Worm (Caenorhabditis elegans): ENCODE data around the gene ergi-2.

ergi-2 gene

ce11 chrX:15027997-15028396, 20.9 kb upstream of the ergi-2 start:
- no peak for TF ChIP-seq unc-62 (GFP tag; optimal IDR thresholded peaks at IDR 0.05)

- TF ChIP-seq unc-62 (GFP tag; optimal IDR thresholded peaks at IDR 0.05), result no peak
Observed at ce11 chrX:15027566-15027965, 20.5 kb upstream of the ergi-2 start.

ce11 chrX:15026008-15026407, 18.9 kb upstream of the ergi-2 start, which contains the start of gene seb-3:
Gene seb-3, plus strand, starts transcription at chrX:15026308.
- no peak for TF ChIP-seq unc-62 (GFP tag; optimal IDR thresholded peaks at IDR 0.05)

ce11 chrX:15016102-15016501, 9.0 kb upstream of the ergi-2 start:
- no peak for TF ChIP-seq unc-62 (GFP tag; optimal IDR thresholded peaks at IDR 0.05)

ce11 chrX:15013941-15014453, 6.9 kb upstream of the ergi-2 start:
- no peak for TF ChIP-seq unc-62 (GFP tag; optimal IDR thresholded peaks at IDR 0.05)

- no peak for TF ChIP-seq unc-62 (GFP tag; optimal IDR thresholded peaks at IDR 0.05)
Observed at ce11 chrX:15011526-15012274, 4.6 kb upstream of the ergi-2 start.

ce11 chrX:15010941-15011340, 3.8 kb upstream of the ergi-2 start:
- TF ChIP-seq unc-62 (GFP tag; optimal IDR thresholded peaks at IDR 0.05), result no peak

ce11 chrX:15008697-15009096, 1.6 kb upstream of the ergi-2 start:
- TF ChIP-seq unc-62 (GFP tag; optimal IDR thresholded peaks at IDR 0.05), result no peak

- no peak for TF ChIP-seq unc-62 (GFP tag; optimal IDR thresholded peaks at IDR 0.05)
Observed at ce11 chrX:15003891-15004550, 3.1 kb downstream of the ergi-2 start, which contains the start of gene slc-25A18.1. Gene slc-25A18.1, minus strand, starts transcription at chrX:15003941.

ce11 chrX:14999101-14999500, 8.0 kb downstream of the ergi-2 start, which contains the start of gene cutl-3:
Gene cutl-3, minus strand, starts transcription at chrX:14999201.
- TF ChIP-seq unc-62 (GFP tag; optimal IDR thresholded peaks at IDR 0.05), result no peak

ce11 chrX:14993744-14994143, 13.4 kb downstream of the ergi-2 start:
- no peak for TF ChIP-seq unc-62 (GFP tag; optimal IDR thresholded peaks at IDR 0.05)

- no peak for TF ChIP-seq unc-62 (GFP tag; optimal IDR thresholded peaks at IDR 0.05)
Observed at ce11 chrX:14991280-14991679, 15.8 kb downstream of the ergi-2 start, which contains the start of gene iglr-1. Gene iglr-1, minus strand, starts transcription at chrX:14991380.

ce11 chrX:14988160-14988559, 18.9 kb downstream of the ergi-2 start:
- TF ChIP-seq unc-62 (GFP tag; optimal IDR thresholded peaks at IDR 0.05), result no peak

ce11 chrX:14983274-14983673, 23.8 kb downstream of the ergi-2 start, which contains the start of gene rbg-1:
Gene rbg-1, plus strand, starts transcription at chrX:14983533.
- no peak for TF ChIP-seq unc-62 (GFP tag; optimal IDR thresholded peaks at IDR 0.05)

ce11 chrX:14982525-14982924, 24.6 kb downstream of the ergi-2 start, which contains the start of gene plp-2:
Gene plp-2, minus strand, starts transcription at chrX:14982804.
- no peak for TF ChIP-seq unc-62 (GFP tag; optimal IDR thresholded peaks at IDR 0.05)

- TF ChIP-seq unc-62 (GFP tag; optimal IDR thresholded peaks at IDR 0.05), result no peak
Observed at ce11 chrX:14979388-14979787, 27.7 kb downstream of the ergi-2 start, which contains the start of gene emre-1. Gene emre-1, plus strand, starts transcription at chrX:14979688.

ce11 chrX:14978756-14979155, 28.4 kb downstream of the ergi-2 start:
- no peak for TF ChIP-seq unc-62 (GFP tag; optimal IDR thresholded peaks at IDR 0.05)
